Worm (Caenorhabditis elegans) whole organism, L2 larva: Measurements from ENCODE around the gene F09E5.11.

Source experiments
- aly-2 ChIP-seq: fragments of 150-350 bp; optimal IDR thresholded peaks from 2 replicates; lab custom pipeline; 2014; ENCODE audit warnings: missing biosample characterization, missing genetic modification characterization
- ama-1 ChIP-seq: fragments of 150-350 bp; optimal IDR thresholded peaks from 2 replicates; lab custom pipeline; 2018; ENCODE audit warnings: inconsistent platforms
- egl-27 ChIP-seq: sonication (generic microtip); optimal IDR thresholded peaks from 3 replicates; lab custom pipeline; 2017; ENCODE audit warnings: missing biosample characterization, missing genetic modification reagents, missing genetic modification characterization
- elt-3 ChIP-seq: sonication (generic microtip); optimal IDR thresholded peaks from 2 replicates; lab custom pipeline; 2017; ENCODE audit warnings: missing biosample characterization, missing genetic modification characterization
- lin-39 ChIP-seq: fragments of 150-350 bp; optimal IDR thresholded peaks from 2 replicates; lab custom pipeline; 2014; ENCODE audit warnings: missing biosample characterization, missing genetic modification reagents, missing genetic modification characterization
- mab-5 ChIP-seq: fragments of 150-350 bp; optimal IDR thresholded peaks from 2 replicates; lab custom pipeline; 2014; ENCODE audit warnings: missing biosample characterization, missing genetic modification characterization
- nhr-77 ChIP-seq: fragments of 150-350 bp; optimal IDR thresholded peaks from 2 replicates; lab custom pipeline; 2014; ENCODE audit warnings: missing biosample characterization, missing genetic modification characterization
- snpc-4 ChIP-seq: fragments of 150-350 bp; optimal IDR thresholded peaks from 2 replicates; lab custom pipeline; 2014; ENCODE audit warnings: missing biosample characterization, missing genetic modification characterization
- unc-39 ChIP-seq: fragments of 150-350 bp; optimal IDR thresholded peaks from 2 replicates; lab custom pipeline; 2014; ENCODE audit warnings: missing biosample characterization, missing genetic modification characterization
- unc-62 ChIP-seq: fragments of 150-350 bp; optimal IDR thresholded peaks from 2 replicates; lab custom pipeline; 2014; ENCODE audit warnings: missing biosample characterization, missing genetic modification reagents, missing genetic modification characterization
- zag-1 ChIP-seq: fragments of 150-350 bp; optimal IDR thresholded peaks from 2 replicates; lab custom pipeline; 2014; ENCODE audit warnings: missing biosample characterization, missing genetic modification characterization
- ztf-11 ChIP-seq: sonication (generic microtip); optimal IDR thresholded peaks from 2 replicates; lab custom pipeline; 2017; ENCODE audit warnings: missing biosample characterization, missing genetic modification characterization

- TF ChIP-seq ztf-11 (tag; lab: Kevin White, UChicago) = no peak
- TF ChIP-seq elt-3 (tag; lab: Kevin White, UChicago) = no peak
- TF ChIP-seq aly-2 = no peak
- no peak for TF ChIP-seq mab-5 (tag; lab: Kevin White, UChicago)
- TF ChIP-seq egl-27 (tag; lab: Kevin White, UChicago) = no peak
- TF ChIP-seq lin-39 = no peak
- TF ChIP-seq unc-39 (tag; lab: Kevin White, UChicago) = no peak
- no peak for TF ChIP-seq zag-1 (tag; lab: Kevin White, UChicago)
- TF ChIP-seq snpc-4 (tag; lab: Kevin White, UChicago) = no peak
- no peak for TF ChIP-seq unc-62 (GFP tag; lab: Kevin White, UChicago)
- no peak for TF ChIP-seq nhr-77
- no peak for TF ChIP-seq ama-1 (lab: Kevin White, UChicago)
Observed at ce11 chrII:5311746-5312145, 46.2 kb downstream of the F09E5.11 start, which contains the start of gene gcy-12.
